Worm (Caenorhabditis elegans): ENCODE results near the gene nspe-1.

nspe-1 gene

DNA sequence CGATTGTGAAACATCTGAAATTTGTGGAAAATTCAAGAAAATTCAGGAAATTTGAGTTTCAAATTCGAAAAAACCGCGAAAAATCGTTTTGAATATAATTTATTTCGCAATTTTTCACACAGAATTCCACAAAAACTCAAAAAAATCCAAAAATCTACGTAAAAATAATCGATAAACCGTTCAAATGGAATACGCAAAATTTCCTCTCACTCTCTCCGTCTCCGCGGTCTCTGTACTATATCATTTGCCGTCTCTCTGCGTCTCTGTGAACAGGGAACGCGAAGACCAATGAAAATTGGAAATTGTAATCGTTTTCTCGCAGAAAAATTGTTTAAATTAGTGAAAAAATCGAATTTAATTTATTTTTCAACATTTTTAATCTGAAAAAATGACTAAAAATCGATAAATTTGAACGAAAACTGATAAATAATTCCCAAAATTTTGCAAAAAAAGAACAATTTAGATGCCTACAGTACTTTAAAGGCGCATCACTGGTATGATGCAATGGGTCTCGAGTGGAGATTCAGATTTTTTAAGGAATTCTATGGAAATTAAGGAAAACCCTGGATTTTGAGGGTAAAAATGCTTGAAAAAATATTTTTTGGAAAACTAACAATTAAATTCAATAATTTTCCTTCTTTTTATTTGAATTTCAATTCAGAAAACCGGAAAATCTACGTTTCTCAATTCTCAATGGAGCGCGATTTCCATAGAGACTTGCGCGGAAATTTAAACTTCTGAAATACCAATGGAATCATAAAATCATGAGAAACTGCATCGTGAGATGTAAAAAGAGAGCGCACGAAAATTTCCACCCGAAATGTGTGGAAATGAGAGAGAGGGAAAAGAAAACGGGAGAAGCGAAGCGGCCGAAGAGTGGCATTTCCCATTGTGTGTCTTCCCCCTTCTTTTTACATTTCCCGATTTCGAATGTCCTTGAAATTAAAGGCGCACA, 16.7 kb downstream of the nspe-1 start, which contains the start of the genes ceh-100 and lips-15:
TSS of gene ceh-100 (minus strand) at position 14 of the 955 bp plus-strand sequence.
TSS of gene lips-15 (plus strand) at position 720 of the 955 bp plus-strand sequence.
- no peak for TF ChIP-seq unc-62 (GFP tag; optimal IDR thresholded peaks at IDR 0.05)

DNA sequence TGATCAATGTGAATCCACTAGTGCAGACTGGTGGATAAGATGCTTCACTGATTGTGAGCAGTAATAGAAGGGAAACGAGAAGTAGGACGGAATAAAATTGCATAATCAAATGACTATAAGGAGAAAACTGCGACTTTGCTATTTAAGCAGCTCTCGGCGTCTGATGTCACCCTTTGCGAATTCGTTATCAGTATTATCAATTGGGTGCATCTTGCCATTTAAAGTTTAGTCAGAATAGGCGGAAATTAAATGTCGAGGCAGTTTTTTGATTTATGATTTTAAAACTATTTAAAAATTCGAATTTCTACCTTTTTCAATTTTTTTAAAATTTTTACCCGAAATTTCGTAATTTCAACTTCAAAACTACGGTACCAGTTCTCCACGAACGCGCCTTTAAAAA, 39.7 kb downstream of the nspe-1 start, which contains the start of gene clec-4:
TSS of gene clec-4 (minus strand) at position 162 of the 400 bp plus-strand sequence.
- TF ChIP-seq unc-62 (GFP tag; optimal IDR thresholded peaks at IDR 0.05) = no peak

DNA sequence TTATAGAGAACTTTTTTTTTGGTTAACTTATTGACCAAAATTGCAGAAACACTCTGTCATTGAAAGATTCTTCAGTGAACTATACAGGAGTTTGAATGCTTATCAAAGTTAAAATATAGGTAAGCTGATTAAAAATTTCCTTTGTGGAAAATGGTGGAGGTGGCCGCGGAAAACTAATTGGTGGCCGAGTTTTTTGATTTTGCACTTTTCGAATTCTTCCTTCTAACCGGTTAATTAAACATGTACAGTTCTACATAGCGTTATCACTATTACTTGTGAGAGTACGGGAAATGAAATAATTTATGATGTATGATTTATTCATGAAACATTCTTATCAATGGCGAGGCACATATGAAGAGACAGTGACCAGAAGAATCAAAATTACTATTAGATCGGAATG, 42.9 kb downstream of the nspe-1 start, which contains the start of gene clec-8:
TSS of gene clec-8 (minus strand) at position 308 of the 400 bp plus-strand sequence.
- TF ChIP-seq unc-62 (GFP tag; optimal IDR thresholded peaks at IDR 0.05) = no peak

DNA sequence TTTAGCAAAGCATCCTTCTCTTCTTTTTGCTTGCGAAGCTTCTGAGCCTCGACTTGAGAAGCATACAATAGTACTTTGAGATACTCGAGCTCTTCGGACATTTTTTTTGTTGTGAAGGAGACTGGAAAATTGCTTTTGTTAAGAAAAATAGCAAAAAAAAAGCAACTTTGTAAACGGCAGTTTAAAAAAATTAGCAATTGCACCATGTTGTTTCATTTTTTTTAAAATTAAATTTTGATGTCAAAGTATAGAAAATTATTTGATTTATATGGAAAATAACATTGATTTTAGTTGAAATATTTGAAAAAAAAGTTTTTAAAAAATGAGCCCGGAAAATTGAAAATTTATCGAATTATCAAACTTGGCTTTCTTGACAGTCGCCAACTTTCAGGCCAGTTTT, 46.0 kb downstream of the nspe-1 start, which contains the start of gene Y38E10A.3:
TSS of gene Y38E10A.3 (minus strand) at position 101 of the 400 bp plus-strand sequence.
- TF ChIP-seq unc-62 (GFP tag; optimal IDR thresholded peaks at IDR 0.05) = no peak

DNA sequence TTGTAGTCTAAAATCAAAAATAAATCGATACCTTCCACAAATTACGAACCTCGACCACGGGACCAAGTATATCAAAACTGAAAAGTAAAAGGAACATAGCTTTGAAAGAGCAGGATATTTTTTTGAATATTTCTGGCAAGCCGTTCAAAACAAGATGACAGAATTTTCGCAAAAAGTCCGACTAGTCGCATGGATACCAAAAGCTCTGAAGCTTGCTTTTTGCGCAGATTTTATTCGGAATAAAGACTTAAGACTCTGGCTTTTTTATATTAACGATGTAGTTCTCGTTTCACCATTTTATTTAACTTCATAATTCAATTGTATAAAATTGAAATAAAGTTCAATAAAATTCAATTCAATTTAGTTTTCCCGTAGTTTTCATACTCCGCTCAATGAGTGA, 47.1 kb downstream of the nspe-1 start, which contains the start of gene Y38E10A.2:
TSS of gene Y38E10A.2 (minus strand) at position 101 of the 400 bp plus-strand sequence.
- TF ChIP-seq unc-62 (GFP tag; optimal IDR thresholded peaks at IDR 0.05) = no peak

DNA sequence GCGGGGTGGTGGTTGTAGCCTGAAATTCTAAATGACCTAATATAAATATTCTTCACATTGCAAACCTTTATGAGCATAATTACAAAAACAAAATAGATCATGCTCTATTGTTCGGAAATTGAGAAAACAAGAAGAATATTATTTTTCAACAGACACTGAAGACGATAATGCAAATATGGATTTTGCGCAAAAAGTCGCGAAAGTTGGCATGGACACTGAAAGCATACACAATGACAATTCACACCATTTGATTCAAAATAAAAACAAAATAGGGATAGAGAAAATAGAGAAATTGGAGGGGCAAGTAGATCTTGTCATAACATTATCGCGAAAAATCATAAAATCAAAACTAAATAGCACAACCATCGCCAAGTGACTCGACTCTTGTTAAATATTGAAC, 47.9 kb downstream of the nspe-1 start, which contains the start of gene Y38E10A.35:
TSS of gene Y38E10A.35 (minus strand) at position 101 of the 400 bp plus-strand sequence.
- TF ChIP-seq unc-62 (GFP tag; optimal IDR thresholded peaks at IDR 0.05) = no peak

Data from whole organism, dauer.